Worm (Caenorhabditis elegans) whole organism, L4/young adult: Measurements from ENCODE around the gene Y38C1BA.1.

Experiments used
- W03F9.2 ChIP-seq: fragments of 150-350 bp; optimal IDR thresholded peaks from 2 replicates; lab custom pipeline; 2014; ENCODE audit warnings: missing biosample characterization, missing genetic modification characterization
- dao-5 ChIP-seq: sonication (generic microtip); optimal IDR thresholded peaks from 2 replicates; lab custom pipeline; 2016; ENCODE audit warnings: missing genotype, missing genetic modification characterization, moderate library complexity, missing compliant biosample characterization
- him-1 ChIP-seq: sonication (generic microtip); optimal IDR thresholded peaks from 2 replicates; lab custom pipeline; 2016; ENCODE audit warnings: missing genotype, missing genetic modification reagents, missing genetic modification characterization, missing compliant biosample characterization

Y38C1BA.1 gene

ce11 chrIV:1765954-1766353, 37.8 kb downstream of the Y38C1BA.1 start:
- TF ChIP-seq him-1 (tag; lab: Kevin White, UChicago) (peak; percentile 21), W03F9.2 (no peak), dao-5 (tag; lab: Kevin White, UChicago) (no peak)

ce11 chrIV:1763452-1763851, 40.3 kb downstream of the Y38C1BA.1 start:
- TF ChIP-seq W03F9.2 (no peak), dao-5 (tag; lab: Kevin White, UChicago) (no peak), him-1 (tag; lab: Kevin White, UChicago) (no peak)

ce11 chrIV:1761553-1761952, 42.2 kb downstream of the Y38C1BA.1 start, which contains the start of gene Y41D4A.7:
Gene Y41D4A.7, minus strand, starts transcription at chrIV:1761570.
- TF ChIP-seq him-1 (tag; lab: Kevin White, UChicago) = no peak
- no peak for TF ChIP-seq W03F9.2
- TF ChIP-seq dao-5 (tag; lab: Kevin White, UChicago) = no peak

- TF ChIP-seq him-1 (tag; lab: Kevin White, UChicago) = no peak
- TF ChIP-seq W03F9.2 = no peak
- TF ChIP-seq dao-5 (tag; lab: Kevin White, UChicago) = no peak
Measured at ce11 chrIV:1758595-1758994, 45.2 kb downstream of the Y38C1BA.1 start.

- TF ChIP-seq him-1 (tag; lab: Kevin White, UChicago) (no peak), dao-5 (tag; lab: Kevin White, UChicago) (no peak), W03F9.2 (no peak)
Measured at ce11 chrIV:1753481-1753880, 50.3 kb downstream of the Y38C1BA.1 start, which contains the start of gene Y41D4A.3. Gene Y41D4A.3, plus strand, starts transcription at chrIV:1753781.

- TF ChIP-seq W03F9.2 = no peak
- TF ChIP-seq him-1 (tag; lab: Kevin White, UChicago) = no peak
- no peak for TF ChIP-seq dao-5 (tag; lab: Kevin White, UChicago)
Measured at ce11 chrIV:1752480-1752879, 51.3 kb downstream of the Y38C1BA.1 start.
